Fruit fly (Drosophila melanogaster) whole organism, pupa: ENCODE results near the gene Wdfy2.
A peak's percentile ranks its signal among the peaks of the same experiment; 100 is the strongest.

Source experiments
- CG10348 ChIP-seq: fragments of 200-800 bp; sonication (Bioruptor generic); IDR thresholded peaks from 2 replicates; pipeline ENCODE4 v1.3.6; 2022; ENCODE audit warnings: missing biosample characterization, missing genetic modification characterization
- CG12605 ChIP-seq: fragments of 200-800 bp; sonication (Bioruptor generic); IDR thresholded peaks from 2 replicates; pipeline ENCODE4 v1.3.6; 2022; ENCODE audit warnings: missing biosample characterization, missing genetic modification characterization
- CG13204 ChIP-seq: fragments of 200-800 bp; sonication (Bioruptor generic); optimal IDR thresholded peaks from 2 replicates; lab custom pipeline; 2018; ENCODE audit warnings: missing biosample characterization, mild to moderate bottlenecking, missing genetic modification characterization, moderate library complexity
- CG14655 ChIP-seq: fragments of 200-800 bp; sonication (Bioruptor generic); optimal IDR thresholded peaks from 3 replicates; lab custom pipeline; 2017; ENCODE audit warnings: mild to moderate bottlenecking, missing biosample characterization, missing genetic modification reagents, missing genetic modification characterization
- CG15710 ChIP-seq: fragments of 200-800 bp; sonication (Bioruptor generic); optimal IDR thresholded peaks from 2 replicates; lab custom pipeline; 2018; ENCODE audit warnings: missing biosample characterization, mild to moderate bottlenecking, missing genetic modification characterization, moderate library complexity
- CG17806 ChIP-seq: fragments of 200-800 bp; sonication (Bioruptor generic); optimal IDR thresholded peaks from 2 replicates; lab custom pipeline; 2018; ENCODE audit warnings: missing biosample characterization, mild to moderate bottlenecking, missing genetic modification characterization, moderate library complexity
- CG32121 ChIP-seq: fragments of 200-800 bp; sonication (Bioruptor generic); IDR thresholded peaks from 2 replicates; pipeline ENCODE4 v1.3.6; 2022; ENCODE audit warnings: missing biosample characterization, missing genetic modification characterization
- CG34367 ChIP-seq: fragments of 200-800 bp; sonication (Bioruptor generic); optimal IDR thresholded peaks from 2 replicates; lab custom pipeline; 2018; ENCODE audit warnings: missing biosample characterization, mild to moderate bottlenecking, missing genetic modification characterization
- CG4496 ChIP-seq: fragments of 200-800 bp; sonication (Bioruptor generic); IDR thresholded peaks from 3 replicates; pipeline ENCODE4 v1.3.6; 2022; ENCODE audit warnings: missing biosample characterization, missing genetic modification characterization
- CG8159 ChIP-seq: fragments of 200-800 bp; sonication (Bioruptor generic); optimal IDR thresholded peaks from 3 replicates; lab custom pipeline; 2018; ENCODE audit warnings: missing biosample characterization, mild to moderate bottlenecking, missing genetic modification characterization, moderate library complexity
- CG8301 ChIP-seq: fragments of 200-800 bp; sonication (Bioruptor generic); optimal IDR thresholded peaks from 2 replicates; lab custom pipeline; 2018; ENCODE audit warnings: missing biosample characterization, mild to moderate bottlenecking, missing genetic modification characterization
- CG9948 ChIP-seq: fragments of 200-800 bp; sonication (Bioruptor generic); optimal IDR thresholded peaks from 2 replicates; lab custom pipeline; 2018; ENCODE audit warnings: missing biosample characterization, mild to moderate bottlenecking, missing genetic modification characterization, moderate library complexity
- D1 ChIP-seq: fragments of 200-800 bp; sonication (Bioruptor generic); optimal IDR thresholded peaks from 2 replicates; lab custom pipeline; 2018; ENCODE audit warnings: missing biosample characterization, mild to moderate bottlenecking, missing genetic modification characterization, moderate library complexity
- EcR ChIP-seq: fragments of 200-800 bp; sonication (Bioruptor generic); optimal IDR thresholded peaks from 3 replicates; lab custom pipeline; 2019; ENCODE audit warnings: missing biosample characterization, missing genetic modification characterization, mild to moderate bottlenecking, moderate library complexity, missing genetic modification reagents
- Ets98B ChIP-seq: fragments of 200-800 bp; sonication (Bioruptor generic); IDR thresholded peaks from 2 replicates; pipeline ENCODE4 v1.3.6; 2022; ENCODE audit warnings: missing biosample characterization, missing genetic modification characterization
- Pif1A ChIP-seq: fragments of 200-800 bp; sonication (Bioruptor generic); optimal IDR thresholded peaks from 3 replicates; lab custom pipeline; 2016; ENCODE audit warnings: missing biosample characterization, missing genetic modification characterization
- Pif1B ChIP-seq: fragments of 200-800 bp; sonication (Bioruptor generic); optimal IDR thresholded peaks from 3 replicates; lab custom pipeline; 2016; ENCODE audit warnings: missing biosample characterization, missing genetic modification characterization
- Snoo ChIP-seq: fragments of 200-800 bp; sonication (Bioruptor generic); optimal IDR thresholded peaks from 3 replicates; lab custom pipeline; 2017; ENCODE audit warnings: missing biosample characterization, mild to moderate bottlenecking, missing genetic modification characterization, inconsistent platforms
- fd96Ca ChIP-seq: fragments of 200-800 bp; sonication (Bioruptor generic); IDR thresholded peaks from 3 replicates; pipeline ENCODE4 v1.3.6; 2022; ENCODE audit warnings: missing biosample characterization, missing genetic modification characterization
- gl ChIP-seq: fragments of 200-800 bp; sonication (Bioruptor generic); optimal IDR thresholded peaks from 2 replicates; lab custom pipeline; 2018; ENCODE audit warnings: missing biosample characterization, mild to moderate bottlenecking, missing genetic modification characterization
- rn ChIP-seq: fragments of 200-800 bp; sonication (Bioruptor generic); IDR thresholded peaks from 2 replicates; pipeline ENCODE4 v1.3.6; 2022; ENCODE audit warnings: missing biosample characterization, missing genetic modification characterization

Gene Wdfy2

DNA sequence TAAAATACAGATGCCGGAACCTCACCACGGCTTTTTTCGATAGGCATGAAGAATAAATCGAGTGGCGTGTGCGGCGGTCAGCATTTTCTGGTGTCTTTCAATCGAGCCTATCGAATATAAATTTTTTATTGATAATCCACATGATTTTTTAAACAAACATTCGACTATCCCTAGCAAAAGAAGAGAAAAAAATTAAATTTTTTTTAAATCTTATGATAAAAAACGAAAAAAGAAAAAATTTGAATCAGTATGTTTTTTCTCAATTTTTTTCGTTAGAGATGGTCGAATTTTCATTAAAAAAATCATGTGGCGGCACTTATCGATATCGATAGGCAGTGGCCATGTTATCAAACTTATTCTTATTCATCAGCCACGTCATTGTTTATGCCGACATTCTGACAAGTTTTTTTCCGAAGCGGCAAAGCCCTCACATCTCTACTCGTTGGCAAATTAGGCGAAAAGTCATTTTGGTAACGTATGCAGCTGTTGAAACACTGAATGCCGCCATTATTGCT, 3.5 kb downstream of the Wdfy2 start, which contains the start of the genes SmB and KdelR:
Gene SmB, minus strand, starts transcription at position 94 of the 515 bp plus-strand sequence.
Gene KdelR, plus strand, starts transcription at position 354 of the 515 bp plus-strand sequence.
- no peak for TF ChIP-seq fd96Ca (GFP tag; lab: Robert Waterston, UW)
- TF ChIP-seq gl (tag; lab: Kevin White, UChicago), result no peak
- no peak for TF ChIP-seq CG13204 (GFP tag; lab: Kevin White, UChicago)
- TF ChIP-seq Ets98B (GFP tag; lab: Robert Waterston, UW), result no peak
- no peak for TF ChIP-seq CG14655 (GFP tag; lab: Kevin White, UChicago)
- no peak for TF ChIP-seq CG15710 (tag; lab: Kevin White, UChicago)
- TF ChIP-seq Pif1B (GFP tag; lab: Kevin White, UChicago), result no peak
- no peak for TF ChIP-seq CG12605 (GFP tag; lab: Robert Waterston, UW)
- no peak for TF ChIP-seq D1 (tag; lab: Kevin White, UChicago)

DNA sequence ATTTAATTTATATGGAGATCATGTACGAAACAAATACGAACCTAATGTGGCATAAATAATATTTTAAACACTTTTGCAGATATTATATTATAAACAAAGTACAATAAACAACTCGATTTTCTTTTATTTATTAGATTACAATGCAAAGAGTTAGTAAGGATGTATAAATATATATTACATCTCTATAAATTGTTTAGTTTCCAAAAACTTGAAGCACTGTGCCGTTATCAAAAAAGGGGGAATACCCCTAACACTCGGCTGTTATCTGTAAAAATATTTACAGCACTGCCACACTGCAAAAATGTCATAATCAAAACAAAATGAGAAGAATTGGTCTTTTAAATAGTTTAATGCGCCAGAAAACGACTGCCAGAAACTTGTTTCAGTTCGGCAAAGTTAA, 5.4 kb downstream of the Wdfy2 start, which contains the start of gene CG5188:
Gene CG5188, plus strand, starts transcription at position 302 of the 400 bp plus-strand sequence.
- TF ChIP-seq fd96Ca (GFP tag; lab: Robert Waterston, UW) (no peak), CG14655 (GFP tag; lab: Kevin White, UChicago) (no peak), CG8301 (tag; lab: Kevin White, UChicago) (peak; percentile 50), CG4496 (GFP tag; lab: Robert Waterston, UW) (peak; percentile 25; the same call in 1 of the 3 replicates), CG13204 (GFP tag; lab: Kevin White, UChicago) (no peak), Pif1B (GFP tag; lab: Kevin White, UChicago) (no peak), D1 (tag; lab: Kevin White, UChicago) (no peak), CG9948 (peak; percentile 9), CG15710 (tag; lab: Kevin White, UChicago) (peak; percentile 34), CG32121 (peak; percentile 48), CG12605 (GFP tag; lab: Robert Waterston, UW) (peak; percentile 58), CG34367 (tag; lab: Kevin White, UChicago) (no peak), Ets98B (GFP tag; lab: Robert Waterston, UW) (peak; percentile 62; the same call in 1 of the 2 replicates), EcR (GFP tag; lab: Kevin White, UChicago) (no peak), Snoo (peak; percentile 34), CG17806 (peak; percentile 38), CG8159 (peak; percentile 48), rn (GFP tag; lab: Robert Waterston, UW) (no peak), Pif1A (GFP tag; lab: Kevin White, UChicago) (no peak), gl (tag; lab: Kevin White, UChicago) (no peak), CG10348 (GFP tag; lab: Robert Waterston, UW) (no peak)

DNA sequence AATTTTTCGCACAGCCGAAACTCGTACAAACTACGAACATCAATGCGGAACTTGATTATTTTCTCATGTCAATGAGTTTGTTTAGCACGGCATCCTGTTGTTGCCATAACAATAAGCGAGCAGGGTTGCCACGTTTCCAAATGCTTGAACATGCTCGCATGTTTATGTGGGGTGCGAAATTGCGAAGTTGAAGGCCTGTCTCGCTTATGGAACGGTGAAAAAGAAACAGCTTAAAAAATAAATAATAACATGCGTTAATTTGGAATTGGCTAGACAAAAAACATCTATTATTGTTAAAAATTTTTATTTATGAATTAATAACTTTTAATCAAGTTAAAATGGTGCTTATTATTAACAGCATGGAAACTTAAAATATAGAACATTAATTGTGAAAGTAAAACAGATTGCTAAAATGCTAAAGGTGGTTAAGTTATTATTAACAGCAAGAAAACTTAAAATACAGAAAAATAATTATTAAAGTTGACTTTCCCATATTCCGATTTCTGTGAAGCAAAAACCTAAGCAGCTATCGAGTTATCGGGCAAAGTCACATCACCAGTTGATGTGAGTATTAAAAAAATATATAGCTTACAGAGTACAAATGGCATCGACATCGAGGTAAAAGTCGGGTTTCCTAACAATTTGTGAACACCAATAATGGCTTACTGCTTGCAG, 7.8 kb downstream of the Wdfy2 start, which contains the start of the genes Bug22 and TfIIB:
Gene Bug22, minus strand, starts transcription at position 117 of the 675 bp plus-strand sequence.
Gene TfIIB, plus strand, starts transcription at position 537 of the 675 bp plus-strand sequence.
- TF ChIP-seq Pif1B (GFP tag; lab: Kevin White, UChicago), result no peak
- no peak for TF ChIP-seq EcR (GFP tag; lab: Kevin White, UChicago)
- TF ChIP-seq CG17806, result peak; percentile 46
- no peak for TF ChIP-seq CG13204 (GFP tag; lab: Kevin White, UChicago)
- TF ChIP-seq CG8159, result no peak
- peak; percentile 51 for TF ChIP-seq Snoo
- no peak for TF ChIP-seq CG34367 (tag; lab: Kevin White, UChicago)
- no peak; the same call in 1 of the 2 replicates for TF ChIP-seq Ets98B (GFP tag; lab: Robert Waterston, UW)
- TF ChIP-seq CG32121, result peak; percentile 65
- no peak for TF ChIP-seq D1 (tag; lab: Kevin White, UChicago)
- TF ChIP-seq CG8301 (tag; lab: Kevin White, UChicago), result no peak
- peak; percentile 51 for TF ChIP-seq CG15710 (tag; lab: Kevin White, UChicago)
- TF ChIP-seq gl (tag; lab: Kevin White, UChicago), result no peak
- peak; percentile 61; the same call in 2 of the 3 replicates for TF ChIP-seq CG4496 (GFP tag; lab: Robert Waterston, UW)
- no peak for TF ChIP-seq CG14655 (GFP tag; lab: Kevin White, UChicago)
- TF ChIP-seq CG9948, result peak; percentile 46
- no peak for TF ChIP-seq fd96Ca (GFP tag; lab: Robert Waterston, UW)
- no peak for TF ChIP-seq CG12605 (GFP tag; lab: Robert Waterston, UW)
- no peak for TF ChIP-seq Pif1A (GFP tag; lab: Kevin White, UChicago)
- TF ChIP-seq CG10348 (GFP tag; lab: Robert Waterston, UW), result no peak
- TF ChIP-seq rn (GFP tag; lab: Robert Waterston, UW), result 0 out of 2 replicates have a peak, but pooled peaks have one; percentile 29

DNA sequence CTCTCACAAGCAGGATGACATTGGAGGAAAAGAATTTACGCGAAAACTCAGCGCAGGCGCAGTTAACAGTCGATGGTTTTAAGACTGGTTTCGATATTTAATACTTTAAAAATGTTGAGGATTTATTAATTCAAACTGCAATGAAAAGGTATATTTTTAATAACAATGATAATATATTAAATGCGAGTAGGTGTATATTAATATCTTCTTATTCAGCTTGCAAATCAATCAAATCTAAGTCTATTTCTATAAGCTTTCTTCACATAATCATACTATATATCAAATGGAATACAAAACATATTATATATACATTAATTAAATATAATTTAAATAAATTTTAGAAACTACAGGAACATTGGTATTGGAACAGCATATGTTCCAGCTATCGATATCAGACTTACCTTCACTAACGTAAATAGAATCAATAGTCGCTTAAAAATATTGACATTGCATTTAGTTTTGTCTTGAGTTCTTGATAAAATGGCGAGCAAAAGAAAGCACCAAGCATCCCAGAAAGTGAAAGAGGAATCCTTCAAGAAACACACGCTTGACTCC, 12.6 kb downstream of the Wdfy2 start, which contains the start of the genes TBC1D16 and holn1:
Gene TBC1D16, minus strand, starts transcription at position 51 of the 555 bp plus-strand sequence.
Gene holn1, plus strand, starts transcription at position 390 of the 555 bp plus-strand sequence.
- TF ChIP-seq CG13204 (GFP tag; lab: Kevin White, UChicago), result no peak
- no peak for TF ChIP-seq CG10348 (GFP tag; lab: Robert Waterston, UW)
- TF ChIP-seq D1 (tag; lab: Kevin White, UChicago), result no peak
- no peak for TF ChIP-seq Pif1B (GFP tag; lab: Kevin White, UChicago)
- no peak for TF ChIP-seq CG12605 (GFP tag; lab: Robert Waterston, UW)
- TF ChIP-seq CG8301 (tag; lab: Kevin White, UChicago), result no peak
- no peak for TF ChIP-seq CG17806
- TF ChIP-seq CG8159, result no peak
- TF ChIP-seq fd96Ca (GFP tag; lab: Robert Waterston, UW), result no peak
- TF ChIP-seq CG4496 (GFP tag; lab: Robert Waterston, UW), result no peak
- TF ChIP-seq CG32121, result no peak
- no peak for TF ChIP-seq rn (GFP tag; lab: Robert Waterston, UW)
